Worm (Caenorhabditis elegans) whole organism, mixed stage, embryonic: ENCODE data around the gene ugt-1.

Experiments used
- bed-3 ChIP-seq: fragments of 200-800 bp; sonication (Bioruptor generic); optimal IDR thresholded peaks from 3 replicates; lab custom pipeline; 2018; ENCODE audit warnings: mild to moderate bottlenecking, missing genetic modification characterization, moderate library complexity, missing compliant biosample characterization
- blmp-1 ChIP-seq: fragments of 150-350 bp; optimal IDR thresholded peaks from 2 replicates; lab custom pipeline; 2014; ENCODE audit warnings: missing biosample characterization, missing genetic modification characterization
- ceh-39 ChIP-seq: fragments of 150-350 bp; optimal IDR thresholded peaks from 2 replicates; lab custom pipeline; 2014; ENCODE audit warnings: missing biosample characterization, missing genetic modification characterization
- ceh-43 ChIP-seq: fragments of 200-800 bp; sonication (Bioruptor generic); optimal IDR thresholded peaks from 2 replicates; lab custom pipeline; 2018; ENCODE audit warnings: mild to moderate bottlenecking, missing genetic modification characterization, moderate library complexity, missing compliant biosample characterization
- ceh-83 ChIP-seq: fragments of 200-800 bp; sonication (Bioruptor generic); optimal IDR thresholded peaks from 2 replicates; lab custom pipeline; 2018; ENCODE audit warnings: mild to moderate bottlenecking, missing genetic modification characterization, missing compliant biosample characterization
- drap-1 ChIP-seq: fragments of 200-800 bp; sonication (Bioruptor generic); optimal IDR thresholded peaks from 3 replicates; lab custom pipeline; 2018; ENCODE audit warnings: mild to moderate bottlenecking, missing genetic modification characterization, missing compliant biosample characterization
- elt-1 ChIP-seq: sonication (generic microtip); optimal IDR thresholded peaks from 2 replicates; lab custom pipeline; 2017; ENCODE audit warnings: missing genetic modification characterization, mild to moderate bottlenecking, missing compliant biosample characterization, antibody characterized with exemption, moderate library complexity, borderline replicate concordance; ENCODE audit not compliant: insufficient read depth
- elt-3 ChIP-seq: fragments of 150-350 bp; optimal IDR thresholded peaks from 2 replicates; lab custom pipeline; 2014; ENCODE audit warnings: missing biosample characterization, missing genetic modification characterization
- flh-1 ChIP-seq: fragments of 200-800 bp; sonication (Bioruptor generic); optimal IDR thresholded peaks from 2 replicates; lab custom pipeline; 2018; ENCODE audit warnings: mild to moderate bottlenecking, missing genetic modification characterization, moderate library complexity, missing compliant biosample characterization
- ham-2 ChIP-seq: fragments of 200-800 bp; sonication (Bioruptor generic); optimal IDR thresholded peaks from 2 replicates; lab custom pipeline; 2018; ENCODE audit warnings: mild to moderate bottlenecking, missing genetic modification characterization, missing compliant biosample characterization
- hlh-1 ChIP-seq: fragments of 150-350 bp; optimal IDR thresholded peaks from 2 replicates; lab custom pipeline; 2014; ENCODE audit warnings: missing biosample characterization, missing genetic modification reagents, missing genetic modification characterization
- lin-13 ChIP-seq: fragments of 150-350 bp; optimal IDR thresholded peaks from 2 replicates; lab custom pipeline; 2014; ENCODE audit warnings: missing biosample characterization, missing genetic modification characterization
- lin-32 ChIP-seq: fragments of 200-800 bp; sonication (Bioruptor generic); optimal IDR thresholded peaks from 2 replicates; lab custom pipeline; 2018; ENCODE audit warnings: mild to moderate bottlenecking, missing genetic modification characterization, missing compliant biosample characterization
- lsy-2 ChIP-seq: fragments of 150-350 bp; optimal IDR thresholded peaks from 2 replicates; lab custom pipeline; 2014; ENCODE audit warnings: missing biosample characterization, missing genetic modification characterization
- mab-5 ChIP-seq: fragments of 150-350 bp; optimal IDR thresholded peaks from 2 replicates; lab custom pipeline; 2014; ENCODE audit warnings: missing biosample characterization, missing genetic modification characterization
- mep-1 ChIP-seq: fragments of 150-350 bp; optimal IDR thresholded peaks from 2 replicates; lab custom pipeline; 2017; ENCODE audit warnings: missing biosample characterization, missing genetic modification reagents, missing genetic modification characterization, inconsistent platforms
- mls-2 ChIP-seq: sonication (generic microtip); optimal IDR thresholded peaks from 2 replicates; lab custom pipeline; 2016; ENCODE audit warnings: mild to moderate bottlenecking, missing genetic modification characterization, moderate library complexity, missing compliant biosample characterization
- nhr-12 ChIP-seq: fragments of 150-350 bp; optimal IDR thresholded peaks from 2 replicates; lab custom pipeline; 2014; ENCODE audit warnings: missing biosample characterization, missing genetic modification characterization
- nhr-2 ChIP-seq: fragments of 150-350 bp; optimal IDR thresholded peaks from 2 replicates; lab custom pipeline; 2014; ENCODE audit warnings: missing biosample characterization, missing genetic modification characterization
- nhr-237 ChIP-seq: fragments of 150-350 bp; optimal IDR thresholded peaks from 2 replicates; lab custom pipeline; 2014; ENCODE audit warnings: missing biosample characterization, missing genetic modification characterization
- nhr-28 ChIP-seq: fragments of 150-350 bp; optimal IDR thresholded peaks from 2 replicates; lab custom pipeline; 2014; ENCODE audit warnings: missing biosample characterization, missing genetic modification characterization
- nhr-76 ChIP-seq: sonication (generic microtip); optimal IDR thresholded peaks from 2 replicates; lab custom pipeline; 2017; ENCODE audit warnings: missing biosample characterization, missing genetic modification characterization
- pha-4 ChIP-seq: fragments of 150-350 bp; optimal IDR thresholded peaks from 2 replicates; lab custom pipeline; 2018; ENCODE audit warnings: missing biosample characterization, missing genetic modification reagents, missing genetic modification characterization
- sem-2 ChIP-seq: fragments of 200-800 bp; sonication (Bioruptor generic); optimal IDR thresholded peaks from 2 replicates; lab custom pipeline; 2018; ENCODE audit warnings: mild to moderate bottlenecking, missing genetic modification characterization, missing compliant biosample characterization
- snpc-4 ChIP-seq: fragments of 150-350 bp; optimal IDR thresholded peaks from 2 replicates; lab custom pipeline; 2014; ENCODE audit warnings: missing biosample characterization, missing genetic modification characterization
- tbx-8 ChIP-seq: fragments of 200-800 bp; sonication (Bioruptor generic); optimal IDR thresholded peaks from 2 replicates; lab custom pipeline; 2018; ENCODE audit warnings: mild to moderate bottlenecking, missing genetic modification characterization, moderate library complexity, missing compliant biosample characterization
- unc-120 ChIP-seq: sonication (generic microtip); optimal IDR thresholded peaks from 2 replicates; lab custom pipeline; 2017; ENCODE audit warnings: missing genetic modification characterization, missing compliant biosample characterization; ENCODE audit not compliant: poor library complexity, severe bottlenecking
- unc-39 ChIP-seq: fragments of 150-350 bp; optimal IDR thresholded peaks from 2 replicates; lab custom pipeline; 2014; ENCODE audit warnings: missing biosample characterization, missing genetic modification characterization
- unc-62 ChIP-seq: fragments of 150-350 bp; optimal IDR thresholded peaks from 2 replicates; lab custom pipeline; 2014; ENCODE audit warnings: missing biosample characterization, missing genetic modification reagents, missing genetic modification characterization
- zip-8 ChIP-seq: fragments of 150-350 bp; optimal IDR thresholded peaks from 2 replicates; lab custom pipeline; 2014; ENCODE audit warnings: missing biosample characterization, missing genetic modification characterization
- ztf-11 ChIP-seq: fragments of 150-350 bp; optimal IDR thresholded peaks from 2 replicates; lab custom pipeline; 2014; ENCODE audit warnings: missing biosample characterization, missing genetic modification characterization

The ugt-1 gene

DNA sequence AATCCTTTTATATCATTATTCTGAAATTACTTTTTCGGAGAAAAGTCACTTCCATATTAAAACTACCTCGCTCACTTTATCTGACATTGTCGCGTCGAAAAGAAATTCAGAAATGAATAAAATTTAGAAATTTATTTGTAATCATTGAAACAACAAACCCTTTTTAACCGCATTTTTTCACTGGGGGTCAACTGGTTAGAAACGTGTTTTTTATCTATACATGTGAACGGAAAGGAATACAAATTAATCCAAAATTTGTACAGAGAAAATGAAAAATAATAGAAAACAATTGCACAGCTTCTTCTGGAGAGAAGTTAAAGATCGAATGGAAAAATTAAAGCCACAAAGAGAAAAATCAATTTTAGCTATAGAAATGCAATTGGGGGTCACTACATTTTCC is 33.1 kb downstream of the ugt-1 start, which contains the start of gene tag-314:
Gene tag-314, minus strand, starts transcription at position 101 of the 400 bp plus-strand sequence.
- TF ChIP-seq nhr-237 (no peak), bed-3 (GFP tag; lab: Kevin White, UChicago) (no peak), lsy-2 (tag; lab: Kevin White, UChicago) (no peak), nhr-76 (tag; lab: Kevin White, UChicago) (no peak), flh-1 (GFP tag; lab: Kevin White, UChicago) (no peak), blmp-1 (no peak), sem-2 (GFP tag; lab: Kevin White, UChicago) (no peak), lin-32 (no peak), drap-1 (GFP tag; lab: Kevin White, UChicago) (no peak), unc-62 (GFP tag; lab: Kevin White, UChicago) (no peak), elt-3 (tag; lab: Kevin White, UChicago) (no peak), nhr-12 (tag; lab: Kevin White, UChicago) (no peak)

DNA sequence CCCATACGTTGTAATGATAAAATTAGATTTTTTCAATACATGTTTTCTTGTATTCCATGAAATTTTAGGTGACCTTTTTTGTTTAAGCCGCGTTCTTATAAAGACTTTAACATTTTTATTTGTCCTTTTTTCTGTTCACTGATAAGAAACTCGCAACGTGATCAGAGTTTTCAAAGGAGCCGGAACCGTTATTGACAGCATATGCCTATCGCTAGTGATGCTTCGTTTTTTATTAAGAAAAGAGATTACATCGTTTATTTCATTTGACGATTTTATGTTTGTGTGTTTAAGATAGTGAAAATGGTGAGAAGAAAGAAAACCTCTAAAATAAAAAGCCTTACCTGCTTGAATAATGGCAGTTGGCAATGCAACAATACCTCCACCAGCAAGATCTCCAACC is 37.1 kb downstream of the ugt-1 start:
- no peak for TF ChIP-seq ceh-39 (tag; lab: Kevin White, UChicago)
- no peak for TF ChIP-seq snpc-4 (tag; lab: Kevin White, UChicago)
- no peak for TF ChIP-seq bed-3 (GFP tag; lab: Kevin White, UChicago)
- no peak for TF ChIP-seq lin-13 (tag; lab: Kevin White, UChicago)
- TF ChIP-seq flh-1 (GFP tag; lab: Kevin White, UChicago), result no peak
- TF ChIP-seq ztf-11 (tag; lab: Kevin White, UChicago), result no peak

DNA sequence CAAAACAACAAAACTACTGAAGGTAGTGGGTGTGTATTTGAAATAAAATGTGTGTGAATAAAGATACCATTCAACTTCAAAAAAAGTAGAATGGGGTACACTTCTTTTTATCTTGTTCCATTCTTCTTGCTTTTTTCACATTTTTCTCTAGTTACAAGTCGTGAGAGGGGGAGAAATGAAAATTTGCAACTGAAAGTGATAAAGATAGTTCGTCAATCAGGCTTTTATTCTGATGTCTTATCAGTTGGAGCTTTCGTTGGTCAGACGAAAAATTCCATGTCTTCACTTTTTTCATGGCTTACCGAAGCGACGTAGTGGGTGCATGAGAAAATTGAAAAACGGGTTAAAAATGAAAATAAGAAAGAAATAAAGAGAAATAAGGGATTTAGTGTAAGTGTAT is 38.3 kb downstream of the ugt-1 start, which contains the start of gene Y32F6A.4:
Gene Y32F6A.4, minus strand, starts transcription at position 347 of the 400 bp plus-strand sequence.
- TF ChIP-seq ham-2 (GFP tag; lab: Kevin White, UChicago) (no peak), nhr-76 (tag; lab: Kevin White, UChicago) (no peak), mab-5 (tag; lab: Kevin White, UChicago) (no peak), unc-39 (tag; lab: Kevin White, UChicago) (no peak), lin-32 (no peak), nhr-237 (no peak), pha-4 (tag; lab: Kevin White, UChicago) (no peak), mep-1 (tag; lab: Kevin White, UChicago) (no peak), unc-120 (tag; lab: Kevin White, UChicago) (no peak), zip-8 (tag; lab: Kevin White, UChicago) (no peak), nhr-2 (tag; lab: Kevin White, UChicago) (no peak), snpc-4 (tag; lab: Kevin White, UChicago) (no peak), ceh-39 (tag; lab: Kevin White, UChicago) (no peak), ceh-43 (no peak), tbx-8 (GFP tag; lab: Kevin White, UChicago) (no peak), lsy-2 (tag; lab: Kevin White, UChicago) (no peak), hlh-1 (tag; lab: Kevin White, UChicago) (no peak), nhr-28 (no peak), ceh-83 (no peak), elt-1 (no peak)

DNA sequence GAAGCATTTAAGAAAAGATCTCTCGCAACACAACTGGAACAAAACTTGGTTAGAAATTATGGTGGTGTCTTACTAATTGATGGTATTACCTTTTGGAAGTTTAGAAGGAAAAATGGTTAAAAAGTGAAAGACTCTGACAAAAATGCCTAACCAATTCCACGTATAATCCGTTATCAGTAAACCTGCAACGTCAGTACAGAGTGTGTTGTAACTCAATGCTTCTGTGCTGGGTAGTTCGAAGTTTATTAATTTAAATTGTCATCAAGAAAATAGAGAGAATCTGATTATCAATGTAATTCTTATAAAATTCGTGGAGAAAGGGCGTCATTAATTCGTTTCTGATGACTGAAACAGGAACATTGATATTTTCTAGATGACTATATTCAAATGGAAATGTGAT is 39.7 kb downstream of the ugt-1 start:
- TF ChIP-seq lsy-2 (tag; lab: Kevin White, UChicago) (no peak), nhr-237 (no peak), pha-4 (tag; lab: Kevin White, UChicago) (no peak), blmp-1 (no peak), hlh-1 (tag; lab: Kevin White, UChicago) (no peak), ztf-11 (tag; lab: Kevin White, UChicago) (no peak)

DNA sequence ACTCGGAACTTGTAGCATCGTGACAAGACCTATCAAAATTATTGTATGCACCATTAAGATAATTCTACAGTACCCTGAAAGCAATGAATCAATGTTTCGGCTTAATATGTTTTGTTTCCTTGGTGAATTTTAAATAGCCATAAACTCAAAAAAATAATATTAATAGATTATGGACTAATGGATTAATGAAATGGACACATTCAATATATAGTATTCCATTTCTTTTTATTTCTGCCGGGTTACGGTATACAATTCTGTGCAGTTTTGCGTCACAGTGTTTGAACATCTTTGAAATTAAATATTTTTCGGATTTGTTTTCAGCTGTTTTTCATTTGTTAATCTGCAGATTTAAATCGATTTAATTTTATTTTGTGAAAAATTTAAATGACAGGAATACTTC is 41.1 kb downstream of the ugt-1 start, which contains the start of gene set-22:
Gene set-22, plus strand, starts transcription at position 301 of the 400 bp plus-strand sequence.
- TF ChIP-seq nhr-237 (no peak), hlh-1 (tag; lab: Kevin White, UChicago) (no peak), ham-2 (GFP tag; lab: Kevin White, UChicago) (no peak), ceh-43 (no peak), mep-1 (tag; lab: Kevin White, UChicago) (no peak), blmp-1 (no peak), flh-1 (GFP tag; lab: Kevin White, UChicago) (no peak), bed-3 (GFP tag; lab: Kevin White, UChicago) (no peak), mls-2 (tag; lab: Kevin White, UChicago) (no peak), unc-120 (tag; lab: Kevin White, UChicago) (no peak), nhr-28 (no peak)
